6 worm cellular contexts compared by ENCODE assay signal in genomic region chrIV:427100-427908, ce11.
A peak's percentile ranks its signal among the peaks of the same experiment; 100 is the strongest.
TF ChIP-seq lines count a peak whose summit lies in the region.

No protein-coding gene starts in this region.

TF ChIP-seq in whole organism, L1 larva, 84 proteins besides CTCF, POLR2A, EP300 and RAD21:
- TF ChIP-seq nhr-71 (tag; optimal IDR thresholded peaks at IDR 0.05; lab: Kevin White, UChicago), result no peak
- no peak for TF ChIP-seq grh-1 (GFP tag; IDR thresholded peaks at IDR 0.05; lab: Robert Waterston, UW)
- peak; percentile 3 for TF ChIP-seq aly-2 (tag; optimal IDR thresholded peaks at IDR 0.05; lab: Kevin White, UChicago)
- no peak for TF ChIP-seq lin-15B (tag; optimal IDR thresholded peaks at IDR 0.05; lab: Kevin White, UChicago)
- no peak for TF ChIP-seq zip-4 (GFP tag; optimal IDR thresholded peaks at IDR 0.05; lab: Kevin White, UChicago)
- TF ChIP-seq unc-86 (tag; optimal IDR thresholded peaks at IDR 0.05; lab: Kevin White, UChicago), result no peak
- no peak for TF ChIP-seq swsn-7 (tag; optimal IDR thresholded peaks at IDR 0.05; lab: Kevin White, UChicago)
- TF ChIP-seq dpl-1 (GFP tag; optimal IDR thresholded peaks at IDR 0.05; lab: Kevin White, UChicago), result no peak
- no peak for TF ChIP-seq efl-1 (optimal IDR thresholded peaks at IDR 0.05; lab: Kevin White, UChicago)
- peak in 1 of 2 experiments; percentile 69 for TF ChIP-seq efl-1 (GFP tag; optimal IDR thresholded peaks at IDR 0.05 in 1 of 2; lab: Kevin White, UChicago)

TF ChIP-seq in whole organism, L3 larva, 47 proteins besides CTCF, POLR2A, EP300 and RAD21:
- no peak for TF ChIP-seq fkh-10 (GFP tag; optimal IDR thresholded peaks at IDR 0.05; lab: Kevin White, UChicago)
- peak; percentile 28 for TF ChIP-seq nfya-1 (tag; optimal IDR thresholded peaks at IDR 0.05; lab: Kevin White, UChicago; ENCODE audit: insufficient read depth)

TF ChIP-seq in whole organism, L4 larva, 104 proteins besides CTCF, POLR2A, EP300 and RAD21 (continues in another document):
- TF ChIP-seq pha-4 (GFP tag; IDR thresholded peaks at IDR 0.05; lab: Robert Waterston, UW) (peak; percentile 8; the same call in 1 of the 2 replicates), pha-4 (tag; optimal IDR thresholded peaks at IDR 0.05; lab: Kevin White, UChicago) (no peak), dve-1 (tag; optimal IDR thresholded peaks at IDR 0.05; lab: Kevin White, UChicago; ENCODE audit: insufficient read depth) (no peak), mep-1 (tag; optimal IDR thresholded peaks at IDR 0.05; lab: Kevin White, UChicago) (peak; percentile 11), lin-29 (GFP tag; IDR thresholded peaks at IDR 0.05; lab: Robert Waterston, UW) (no peak), Y48G9A.11 (GFP tag; IDR thresholded peaks at IDR 0.05; lab: Robert Waterston, UW) (peak; percentile 76), zfp-3 (GFP tag; conservative IDR thresholded peaks at IDR 0.05; lab: Robert Waterston, UW) (0 out of 2 replicates have a peak, but pooled peaks have one; percentile 15), ces-1 (GFP tag; optimal IDR thresholded peaks at IDR 0.05; lab: Kevin White, UChicago) (no peak), hmg-1.1 (GFP tag; IDR thresholded peaks at IDR 0.05; lab: Robert Waterston, UW) (no peak), ctbp-1 (GFP tag; IDR thresholded peaks at IDR 0.05; lab: Robert Waterston, UW) (0 out of 2 replicates have a peak, but pooled peaks have one; percentile 26), T26A8.4 (GFP tag; IDR thresholded peaks at IDR 0.05; lab: Robert Waterston, UW) (0 out of 2 replicates have a peak, but pooled peaks have one; percentile 13), skn-1 (tag; optimal IDR thresholded peaks at IDR 0.05; lab: Kevin White, UChicago) (no peak), daf-19 (GFP tag; conservative IDR thresholded peaks at IDR 0.05; lab: Robert Waterston, UW) (no peak), F49E8.2 (tag; optimal IDR thresholded peaks at IDR 0.05; lab: Kevin White, UChicago; ENCODE audit: borderline replicate concordance) (peak; percentile 63), Y75B8A.6 (GFP tag; IDR thresholded peaks at IDR 0.05; lab: Robert Waterston, UW) (0 out of 2 replicates have a peak, but pooled peaks have one; percentile 20), daf-16 (GFP tag; optimal IDR thresholded peaks at IDR 0.05; lab: Kevin White, UChicago) (no peak), daf-16 (tag; optimal IDR thresholded peaks at IDR 0.05; lab: Kevin White, UChicago) (peak; percentile 23), T20F7.1 (GFP tag; optimal IDR thresholded peaks at IDR 0.05; lab: Kevin White, UChicago) (peak; percentile 13)

TF ChIP-seq in whole organism, early embryonic, 17 proteins besides CTCF, POLR2A, EP300 and RAD21:
- TF ChIP-seq F13C5.2 (tag; optimal IDR thresholded peaks at IDR 0.05; lab: Kevin White, UChicago) (no peak), pes-1 (GFP tag; IDR thresholded peaks at IDR 0.05; lab: Robert Waterston, UW) (0 out of 2 replicates have a peak, but pooled peaks have one; percentile 17)

TF ChIP-seq in whole organism, mixed stage, embryonic, 35 proteins besides CTCF, POLR2A, EP300 and RAD21:
- no peak for TF ChIP-seq lin-32 (GFP tag; optimal IDR thresholded peaks at IDR 0.05; lab: Kevin White, UChicago)
- TF ChIP-seq bed-3 (GFP tag; optimal IDR thresholded peaks at IDR 0.05; lab: Kevin White, UChicago), result no peak
- TF ChIP-seq zip-8 (tag; optimal IDR thresholded peaks at IDR 0.05; lab: Kevin White, UChicago), result peak; percentile 34

TF ChIP-seq in whole organism, young adult, 124 proteins besides CTCF, POLR2A, EP300 and RAD21 (continues in another document):
- TF ChIP-seq F33H1.4 (GFP tag; IDR thresholded peaks at IDR 0.05; lab: Robert Waterston, UW) (no peak; the same call in 1 of the 2 replicates), tlf-1 (GFP tag; optimal IDR thresholded peaks at IDR 0.05; lab: Kevin White, UChicago) (peak; percentile 50), F39B2.1 (GFP tag; IDR thresholded peaks at IDR 0.05; lab: Robert Waterston, UW) (peak; percentile 83), nhr-27 (tag; optimal IDR thresholded peaks at IDR 0.05; lab: Kevin White, UChicago) (no peak), lir-1 (GFP tag; conservative IDR thresholded peaks at IDR 0.05; lab: Robert Waterston, UW) (no peak), unc-62 (GFP tag; optimal IDR thresholded peaks at IDR 0.05; lab: Kevin White, UChicago) (no peak), snpc-1.3 (tag; optimal IDR thresholded peaks at IDR 0.05; lab: Kevin White, UChicago; ENCODE audit: insufficient read depth) (peak; percentile 16), B0035.1 (tag; optimal IDR thresholded peaks at IDR 0.05; lab: Kevin White, UChicago) (no peak), C17E4.6 (GFP tag; IDR thresholded peaks at IDR 0.05; lab: Robert Waterston, UW) (0 out of 2 replicates have a peak, but pooled peaks have one; percentile 43), snpc-1.1 (tag; optimal IDR thresholded peaks at IDR 0.05; lab: Kevin White, UChicago; ENCODE audit: insufficient read depth) (peak; percentile 67), rcor-1 (GFP tag; IDR thresholded peaks at IDR 0.05; lab: Robert Waterston, UW) (peak; percentile 68), dpff-1 (tag; optimal IDR thresholded peaks at IDR 0.05; lab: Kevin White, UChicago) (peak; percentile 61), tbp1 (GFP tag; optimal IDR thresholded peaks at IDR 0.05; lab: Kevin White, UChicago) (peak; percentile 17), ama-1 (optimal IDR thresholded peaks at IDR 0.05; lab: Kevin White, UChicago) (no peak), ama-1 (GFP tag; optimal IDR thresholded peaks at IDR 0.05; lab: Kevin White, UChicago) (peak; percentile 34 to 83), cebp-2 (GFP tag; IDR thresholded peaks at IDR 0.05; lab: Robert Waterston, UW) (0 out of 2 replicates have a peak, but pooled peaks have one; percentile 36), cebp-1 (GFP tag; IDR thresholded peaks at IDR 0.05; lab: Robert Waterston, UW) (no peak), cebp-1 (tag; optimal IDR thresholded peaks at IDR 0.05; lab: Kevin White, UChicago) (peak; percentile 12), fkh-3 (tag; optimal IDR thresholded peaks at IDR 0.05; lab: Kevin White, UChicago) (no peak), snpc-3.4 (tag; optimal IDR thresholded peaks at IDR 0.05; lab: Kevin White, UChicago) (peak; percentile 54), let-526 (GFP tag; IDR thresholded peaks at IDR 0.05; lab: Robert Waterston, UW) (no peak), K11D2.4 (GFP tag; IDR thresholded peaks at IDR 0.05; lab: Robert Waterston, UW) (no peak), T07F8.4 (tag; optimal IDR thresholded peaks at IDR 0.05; lab: Kevin White, UChicago) (no peak), madf-3 (GFP tag; IDR thresholded peaks at IDR 0.05; lab: Robert Waterston, UW) (peak; percentile 66; the same call in 1 of the 2 replicates), nfyb-1 (GFP tag; IDR thresholded peaks at IDR 0.05; lab: Robert Waterston, UW) (0 out of 2 replicates have a peak, but pooled peaks have one; percentile 22), B0261.1 (tag; optimal IDR thresholded peaks at IDR 0.05; lab: Kevin White, UChicago) (no peak), madf-8 (GFP tag; conservative IDR thresholded peaks at IDR 0.05; lab: Robert Waterston, UW) (no peak), ceh-58 (GFP tag; IDR thresholded peaks at IDR 0.05; lab: Robert Waterston, UW) (0 out of 2 replicates have a peak, but pooled peaks have one; percentile 66), lsy-27 (tag; optimal IDR thresholded peaks at IDR 0.05; lab: Kevin White, UChicago; ENCODE audit: borderline replicate concordance, insufficient read depth) (no peak), egl-44 (GFP tag; IDR thresholded peaks at IDR 0.05; lab: Robert Waterston, UW) (peak; percentile 57; the same call in 1 of the 2 replicates), let-607 (tag; optimal IDR thresholded peaks at IDR 0.05; lab: Kevin White, UChicago) (no peak), tbx-9 (tag; optimal IDR thresholded peaks at IDR 0.05; lab: Kevin White, UChicago; ENCODE audit: borderline replicate concordance) (peak; percentile 24), somi-1 (GFP tag; optimal IDR thresholded peaks at IDR 0.05; lab: Kevin White, UChicago) (no peak), F52B5.7 (tag; optimal IDR thresholded peaks at IDR 0.05; lab: Kevin White, UChicago) (no peak), ekl-4 (GFP tag; IDR thresholded peaks at IDR 0.05; lab: Robert Waterston, UW) (peak; percentile 67; the same call in 1 of the 2 replicates), hmg-1.2 (GFP tag; IDR thresholded peaks at IDR 0.05; lab: Robert Waterston, UW) (no peak; the same call in 1 of the 2 replicates), zfh-2 (GFP tag; conservative IDR thresholded peaks at IDR 0.05; lab: Robert Waterston, UW) (no peak), athp-1 (tag; optimal IDR thresholded peaks at IDR 0.05; lab: Kevin White, UChicago) (peak; percentile 17), Y95B8A.8 (GFP tag; IDR thresholded peaks at IDR 0.05; lab: Robert Waterston, UW) (no peak), mes-4 (tag; optimal IDR thresholded peaks at IDR 0.05; lab: Kevin White, UChicago) (no peak), lin-26 (GFP tag; IDR thresholded peaks at IDR 0.05; lab: Robert Waterston, UW) (peak; percentile 65; the same call in 1 of the 2 replicates), F57C9.4 (tag; optimal IDR thresholded peaks at IDR 0.05; lab: Kevin White, UChicago) (peak; percentile 16), pbrm-1 (GFP tag; IDR thresholded peaks at IDR 0.05; lab: Robert Waterston, UW) (peak; percentile 9; the same call in 1 of the 2 replicates), F10E7.11 (tag; optimal IDR thresholded peaks at IDR 0.05; lab: Kevin White, UChicago) (no peak), madf-6 (GFP tag; IDR thresholded peaks at IDR 0.05; lab: Robert Waterston, UW) (peak; percentile 59), F37B4.10 (GFP tag; IDR thresholded peaks at IDR 0.05; lab: Robert Waterston, UW) (0 out of 2 replicates have a peak, but pooled peaks have one; percentile 81), nfya-2 (GFP tag; IDR thresholded peaks at IDR 0.05; lab: Robert Waterston, UW) (peak; percentile 59; the same call in 1 of the 2 replicates), sptf-2 (GFP tag; optimal IDR thresholded peaks at IDR 0.05; lab: Kevin White, UChicago) (no peak), chd-7 (tag; optimal IDR thresholded peaks at IDR 0.05; lab: Kevin White, UChicago) (peak; percentile 33), mxl-1 (tag; optimal IDR thresholded peaks at IDR 0.05; lab: Kevin White, UChicago) (no peak), sea-2 (GFP tag; IDR thresholded peaks at IDR 0.05; lab: Robert Waterston, UW) (no peak), F49E8.2 (tag; optimal IDR thresholded peaks at IDR 0.05; lab: Kevin White, UChicago; ENCODE audit: insufficient read depth) (peak; percentile 88), lin-54 (GFP tag; optimal IDR thresholded peaks at IDR 0.05; lab: Kevin White, UChicago) (peak; percentile 32), Y53G8AR.9 (GFP tag; conservative IDR thresholded peaks at IDR 0.05; lab: Robert Waterston, UW) (peak; percentile 39), mcd-1 (GFP tag; IDR thresholded peaks at IDR 0.05; lab: Robert Waterston, UW) (peak; percentile 8; the same call in 1 of the 2 replicates)
